Worm (Caenorhabditis elegans) whole organism, mixed stage, embryonic: Measurements from ENCODE around the gene F14F9.4.

Experiments
- M03D4.4 ChIP-seq: sonication (generic microtip); optimal IDR thresholded peaks from 2 replicates; lab custom pipeline; 2017; ENCODE audit warnings: mild to moderate bottlenecking, missing genetic modification characterization, missing compliant biosample characterization
- bed-3 ChIP-seq: fragments of 200-800 bp; sonication (Bioruptor generic); optimal IDR thresholded peaks from 3 replicates; lab custom pipeline; 2018; ENCODE audit warnings: mild to moderate bottlenecking, missing genetic modification characterization, moderate library complexity, missing compliant biosample characterization
- blmp-1 ChIP-seq: fragments of 150-350 bp; optimal IDR thresholded peaks from 2 replicates; lab custom pipeline; 2014; ENCODE audit warnings: missing biosample characterization, missing genetic modification characterization
- ceh-39 ChIP-seq: fragments of 150-350 bp; optimal IDR thresholded peaks from 2 replicates; lab custom pipeline; 2014; ENCODE audit warnings: missing biosample characterization, missing genetic modification characterization
- ceh-43 ChIP-seq: fragments of 200-800 bp; sonication (Bioruptor generic); optimal IDR thresholded peaks from 2 replicates; lab custom pipeline; 2018; ENCODE audit warnings: mild to moderate bottlenecking, missing genetic modification characterization, moderate library complexity, missing compliant biosample characterization
- ceh-83 ChIP-seq: fragments of 200-800 bp; sonication (Bioruptor generic); optimal IDR thresholded peaks from 2 replicates; lab custom pipeline; 2018; ENCODE audit warnings: mild to moderate bottlenecking, missing genetic modification characterization, missing compliant biosample characterization
- ces-1 ChIP-seq: fragments of 150-350 bp; optimal IDR thresholded peaks from 2 replicates; lab custom pipeline; 2014; ENCODE audit warnings: missing biosample characterization, missing genetic modification reagents, missing genetic modification characterization
- cnd-1 ChIP-seq: fragments of 200-800 bp; sonication (Bioruptor generic); optimal IDR thresholded peaks from 2 replicates; lab custom pipeline; 2018; ENCODE audit warnings: mild to moderate bottlenecking, missing genetic modification characterization, missing compliant biosample characterization
- drap-1 ChIP-seq: fragments of 200-800 bp; sonication (Bioruptor generic); optimal IDR thresholded peaks from 3 replicates; lab custom pipeline; 2018; ENCODE audit warnings: mild to moderate bottlenecking, missing genetic modification characterization, missing compliant biosample characterization
- elt-1 ChIP-seq: sonication (generic microtip); optimal IDR thresholded peaks from 2 replicates; lab custom pipeline; 2017; ENCODE audit warnings: missing genetic modification characterization, mild to moderate bottlenecking, missing compliant biosample characterization, antibody characterized with exemption, moderate library complexity, borderline replicate concordance; ENCODE audit not compliant: insufficient read depth
- elt-3 ChIP-seq: fragments of 150-350 bp; optimal IDR thresholded peaks from 2 replicates; lab custom pipeline; 2014; ENCODE audit warnings: missing biosample characterization, missing genetic modification characterization
- flh-1 ChIP-seq: fragments of 200-800 bp; sonication (Bioruptor generic); optimal IDR thresholded peaks from 2 replicates; lab custom pipeline; 2018; ENCODE audit warnings: mild to moderate bottlenecking, missing genetic modification characterization, moderate library complexity, missing compliant biosample characterization
- ham-2 ChIP-seq: fragments of 200-800 bp; sonication (Bioruptor generic); optimal IDR thresholded peaks from 2 replicates; lab custom pipeline; 2018; ENCODE audit warnings: mild to moderate bottlenecking, missing genetic modification characterization, missing compliant biosample characterization
- hlh-1 ChIP-seq: fragments of 150-350 bp; optimal IDR thresholded peaks from 2 replicates; lab custom pipeline; 2014; ENCODE audit warnings: missing biosample characterization, missing genetic modification reagents, missing genetic modification characterization
- lin-13 ChIP-seq: fragments of 150-350 bp; optimal IDR thresholded peaks from 2 replicates; lab custom pipeline; 2014; ENCODE audit warnings: missing biosample characterization, missing genetic modification characterization
- lin-32 ChIP-seq: fragments of 200-800 bp; sonication (Bioruptor generic); optimal IDR thresholded peaks from 2 replicates; lab custom pipeline; 2018; ENCODE audit warnings: mild to moderate bottlenecking, missing genetic modification characterization, missing compliant biosample characterization
- lsy-2 ChIP-seq: fragments of 150-350 bp; optimal IDR thresholded peaks from 2 replicates; lab custom pipeline; 2014; ENCODE audit warnings: missing biosample characterization, missing genetic modification characterization
- mab-5 ChIP-seq: fragments of 150-350 bp; optimal IDR thresholded peaks from 2 replicates; lab custom pipeline; 2014; ENCODE audit warnings: missing biosample characterization, missing genetic modification characterization
- mep-1 ChIP-seq: fragments of 150-350 bp; optimal IDR thresholded peaks from 2 replicates; lab custom pipeline; 2017; ENCODE audit warnings: missing biosample characterization, missing genetic modification reagents, missing genetic modification characterization, inconsistent platforms
- mls-2 ChIP-seq: sonication (generic microtip); optimal IDR thresholded peaks from 2 replicates; lab custom pipeline; 2016; ENCODE audit warnings: mild to moderate bottlenecking, missing genetic modification characterization, moderate library complexity, missing compliant biosample characterization
- nhr-12 ChIP-seq: fragments of 150-350 bp; optimal IDR thresholded peaks from 2 replicates; lab custom pipeline; 2014; ENCODE audit warnings: missing biosample characterization, missing genetic modification characterization
- nhr-2 ChIP-seq: fragments of 150-350 bp; optimal IDR thresholded peaks from 2 replicates; lab custom pipeline; 2014; ENCODE audit warnings: missing biosample characterization, missing genetic modification characterization
- nhr-237 ChIP-seq: fragments of 150-350 bp; optimal IDR thresholded peaks from 2 replicates; lab custom pipeline; 2014; ENCODE audit warnings: missing biosample characterization, missing genetic modification characterization
- nhr-28 ChIP-seq: fragments of 150-350 bp; optimal IDR thresholded peaks from 2 replicates; lab custom pipeline; 2014; ENCODE audit warnings: missing biosample characterization, missing genetic modification characterization
- nhr-76 ChIP-seq: sonication (generic microtip); optimal IDR thresholded peaks from 2 replicates; lab custom pipeline; 2017; ENCODE audit warnings: missing biosample characterization, missing genetic modification characterization
- pha-4 ChIP-seq: fragments of 150-350 bp; optimal IDR thresholded peaks from 2 replicates; lab custom pipeline; 2018; ENCODE audit warnings: missing biosample characterization, missing genetic modification reagents, missing genetic modification characterization
- sem-2 ChIP-seq: fragments of 200-800 bp; sonication (Bioruptor generic); optimal IDR thresholded peaks from 2 replicates; lab custom pipeline; 2018; ENCODE audit warnings: mild to moderate bottlenecking, missing genetic modification characterization, missing compliant biosample characterization
- snpc-4 ChIP-seq: fragments of 150-350 bp; optimal IDR thresholded peaks from 2 replicates; lab custom pipeline; 2014; ENCODE audit warnings: missing biosample characterization, missing genetic modification characterization
- tbx-8 ChIP-seq: fragments of 200-800 bp; sonication (Bioruptor generic); optimal IDR thresholded peaks from 2 replicates; lab custom pipeline; 2018; ENCODE audit warnings: mild to moderate bottlenecking, missing genetic modification characterization, moderate library complexity, missing compliant biosample characterization
- unc-39 ChIP-seq: fragments of 150-350 bp; optimal IDR thresholded peaks from 2 replicates; lab custom pipeline; 2014; ENCODE audit warnings: missing biosample characterization, missing genetic modification characterization
- unc-62 ChIP-seq: fragments of 150-350 bp; optimal IDR thresholded peaks from 2 replicates; lab custom pipeline; 2014; ENCODE audit warnings: missing biosample characterization, missing genetic modification reagents, missing genetic modification characterization
- zip-8 ChIP-seq: fragments of 150-350 bp; optimal IDR thresholded peaks from 2 replicates; lab custom pipeline; 2014; ENCODE audit warnings: missing biosample characterization, missing genetic modification characterization
- ztf-11 ChIP-seq: fragments of 150-350 bp; optimal IDR thresholded peaks from 2 replicates; lab custom pipeline; 2014; ENCODE audit warnings: missing biosample characterization, missing genetic modification characterization

F14F9.4 gene

DNA sequence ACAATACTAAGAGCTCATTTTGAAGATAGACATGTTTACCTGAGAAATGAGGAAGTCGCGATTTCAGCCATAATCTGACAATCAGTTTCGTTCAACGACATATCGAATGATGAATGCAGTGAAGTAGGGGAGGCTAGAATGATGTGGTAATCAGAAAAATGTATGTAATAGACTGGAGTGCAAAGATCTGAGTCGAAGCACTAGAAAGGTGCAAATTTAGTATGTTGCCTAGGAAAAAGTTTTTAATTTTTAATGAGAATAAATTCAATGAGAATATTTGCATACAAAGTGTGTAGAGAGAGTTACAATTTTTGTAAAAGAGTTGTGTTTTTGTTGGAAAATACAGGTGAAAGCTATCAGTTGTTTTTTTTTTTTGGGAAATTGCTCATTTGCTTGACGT, 27.6 kb upstream of the F14F9.4 start, which contains the start of gene srab-2:
srab-2 (minus strand) TSS at position 101 of the 400 bp plus-strand sequence.
- TF ChIP-seq flh-1 (GFP tag; lab: Kevin White, UChicago) (no peak), zip-8 (tag; lab: Kevin White, UChicago) (no peak), elt-1 (tag; lab: Kevin White, UChicago) (no peak), ceh-43 (GFP tag; lab: Kevin White, UChicago) (no peak), nhr-237 (no peak), mab-5 (tag; lab: Kevin White, UChicago) (no peak), ceh-39 (tag; lab: Kevin White, UChicago) (no peak), nhr-12 (tag; lab: Kevin White, UChicago) (no peak), lsy-2 (tag; lab: Kevin White, UChicago) (no peak), ztf-11 (no peak), M03D4.4 (no peak), cnd-1 (tag; lab: Kevin White, UChicago) (no peak), hlh-1 (tag; lab: Kevin White, UChicago) (no peak), elt-3 (tag; lab: Kevin White, UChicago) (no peak), unc-39 (no peak), sem-2 (GFP tag; lab: Kevin White, UChicago) (no peak)

DNA sequence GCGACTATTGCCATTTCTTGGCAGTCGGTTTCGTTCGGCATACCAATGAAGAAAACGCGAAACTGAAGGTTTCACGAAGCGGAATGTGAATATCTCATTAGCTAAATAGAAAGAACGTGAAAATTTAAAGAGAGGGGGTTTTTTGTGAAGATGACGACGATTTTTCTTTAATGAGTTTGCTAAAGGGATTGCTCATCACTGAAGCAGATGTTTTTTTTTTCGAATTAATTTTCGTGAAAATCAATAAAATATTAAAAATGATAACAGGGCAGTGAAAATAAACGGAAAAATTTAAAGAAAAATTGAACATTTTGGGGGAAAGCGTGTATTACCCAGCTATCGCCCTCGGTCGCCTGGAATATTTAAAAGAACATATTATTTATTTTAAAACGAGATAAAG, 24.7 kb upstream of the F14F9.4 start, which contains the start of gene srab-3:
srab-3 (minus strand) TSS at position 101 of the 400 bp plus-strand sequence.
- TF ChIP-seq nhr-12 (tag; lab: Kevin White, UChicago) (no peak), blmp-1 (no peak)

DNA sequence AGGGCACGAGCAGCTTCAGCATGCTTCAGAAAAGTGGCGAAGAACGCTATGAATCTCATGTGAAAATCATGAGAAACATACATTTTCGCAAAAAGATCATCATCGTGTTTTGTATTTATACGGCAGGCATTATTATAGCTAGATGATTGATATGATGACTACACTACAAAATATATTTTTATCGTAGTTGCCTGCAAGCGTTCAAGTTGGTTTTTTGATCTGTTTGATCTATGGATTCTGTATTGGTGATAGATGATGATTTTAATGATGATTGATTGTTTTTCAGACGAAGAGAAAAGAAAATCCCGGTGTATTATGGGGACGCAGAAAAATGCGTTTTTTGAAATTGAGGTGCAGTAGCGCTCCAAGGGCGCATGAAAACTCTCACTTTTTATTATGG, 21.9 kb upstream of the F14F9.4 start, which contains the start of gene ugt-63:
ugt-63 (minus strand) TSS at position 89 of the 400 bp plus-strand sequence.
- TF ChIP-seq hlh-1 (tag; lab: Kevin White, UChicago): no peak
- no peak for TF ChIP-seq nhr-237
- no peak for TF ChIP-seq cnd-1 (tag; lab: Kevin White, UChicago)
- no peak for TF ChIP-seq snpc-4 (tag; lab: Kevin White, UChicago)
- TF ChIP-seq nhr-2 (tag; lab: Kevin White, UChicago): no peak
- no peak for TF ChIP-seq drap-1
- TF ChIP-seq unc-62: no peak
- no peak for TF ChIP-seq ham-2 (GFP tag; lab: Kevin White, UChicago)
- TF ChIP-seq tbx-8 (GFP tag; lab: Kevin White, UChicago): no peak
- no peak for TF ChIP-seq pha-4
- TF ChIP-seq, all 35 proteins: peak for 0

DNA sequence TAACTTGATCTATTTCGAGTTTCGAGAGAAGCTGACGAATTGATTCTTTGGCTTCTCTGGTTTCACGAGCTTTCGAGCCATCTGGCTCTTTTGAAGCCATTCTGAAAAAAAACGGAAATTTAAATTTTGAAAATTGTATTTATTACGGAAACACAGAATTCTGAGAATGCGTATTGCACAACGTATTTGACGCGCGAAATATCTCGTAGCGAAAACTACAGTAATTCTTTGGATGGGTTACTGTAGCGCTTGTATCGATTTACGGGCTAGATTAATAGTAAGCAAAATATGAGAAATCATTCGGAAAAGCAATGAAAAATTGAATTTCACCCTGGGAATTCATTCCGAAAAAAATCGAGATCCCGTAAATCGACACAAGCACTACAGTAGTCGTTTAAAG, 18.9 kb upstream of the F14F9.4 start, which contains the start of gene C04F5.8:
C04F5.8 (minus strand) TSS at position 101 of the 400 bp plus-strand sequence.
- TF ChIP-seq ham-2 (GFP tag; lab: Kevin White, UChicago): no peak
- TF ChIP-seq ceh-83 (GFP tag; lab: Kevin White, UChicago): no peak
- no peak for TF ChIP-seq nhr-28 (tag; lab: Kevin White, UChicago)
- no peak for TF ChIP-seq mls-2 (tag; lab: Kevin White, UChicago)
- no peak for TF ChIP-seq ces-1
- no peak for TF ChIP-seq flh-1 (GFP tag; lab: Kevin White, UChicago)
- TF ChIP-seq ceh-39 (tag; lab: Kevin White, UChicago): no peak
- TF ChIP-seq hlh-1 (tag; lab: Kevin White, UChicago): no peak
- TF ChIP-seq bed-3 (GFP tag; lab: Kevin White, UChicago): no peak
- no peak for TF ChIP-seq drap-1
- no peak for TF ChIP-seq nhr-76 (tag; lab: Kevin White, UChicago)
- no peak for TF ChIP-seq blmp-1
- no peak for TF ChIP-seq pha-4
- TF ChIP-seq nhr-2 (tag; lab: Kevin White, UChicago): no peak
- no peak for TF ChIP-seq lin-13 (tag; lab: Kevin White, UChicago)
- no peak for TF ChIP-seq nhr-237
- TF ChIP-seq lsy-2 (tag; lab: Kevin White, UChicago): no peak
- TF ChIP-seq tbx-8 (GFP tag; lab: Kevin White, UChicago): no peak
- TF ChIP-seq elt-1 (tag; lab: Kevin White, UChicago): no peak

DNA sequence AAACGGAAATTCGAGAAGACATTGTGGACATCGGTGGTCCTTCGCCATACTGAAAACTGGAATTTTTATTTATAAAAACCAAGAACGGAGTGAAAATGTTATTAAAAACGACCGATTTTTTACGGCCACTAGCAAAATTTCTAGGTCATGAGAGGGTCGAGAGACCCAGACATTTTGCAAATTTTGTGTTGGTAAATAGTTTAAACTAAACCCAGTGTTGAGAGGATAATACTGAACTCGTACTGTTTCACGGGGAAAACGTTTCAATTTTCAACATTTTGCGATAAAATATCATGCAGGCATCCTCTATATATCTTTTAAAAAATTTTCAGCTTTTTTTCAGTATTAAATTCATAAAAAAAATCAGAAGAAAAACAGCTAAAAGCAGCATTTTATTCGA, 13.4 kb upstream of the F14F9.4 start, which contains the start of gene C04F5.9:
C04F5.9 (minus strand) TSS at position 101 of the 400 bp plus-strand sequence.
- TF ChIP-seq drap-1 (no peak), nhr-76 (tag; lab: Kevin White, UChicago) (no peak), unc-39 (no peak), hlh-1 (tag; lab: Kevin White, UChicago) (no peak), snpc-4 (tag; lab: Kevin White, UChicago) (no peak), lin-32 (GFP tag; lab: Kevin White, UChicago) (no peak), ceh-43 (GFP tag; lab: Kevin White, UChicago) (no peak), lin-13 (tag; lab: Kevin White, UChicago) (no peak), tbx-8 (GFP tag; lab: Kevin White, UChicago) (no peak), ztf-11 (no peak), lsy-2 (tag; lab: Kevin White, UChicago) (no peak), nhr-12 (tag; lab: Kevin White, UChicago) (no peak), ceh-39 (tag; lab: Kevin White, UChicago) (no peak), bed-3 (GFP tag; lab: Kevin White, UChicago) (no peak), mep-1 (tag; lab: Kevin White, UChicago) (no peak), elt-1 (tag; lab: Kevin White, UChicago) (no peak), zip-8 (tag; lab: Kevin White, UChicago) (no peak)
